Fruit fly (Drosophila melanogaster) whole organism, adult: ENCODE measurements around the gene CG3698.

Experiments used
- CG11617 ChIP-seq: fragments of 200-800 bp; sonication (Bioruptor generic); optimal IDR thresholded peaks from 2 replicates; lab custom pipeline; 2017; ENCODE audit warnings: mild to moderate bottlenecking, missing biosample characterization, missing genetic modification reagents, missing genetic modification characterization
- CG1620 ChIP-seq: fragments of 200-800 bp; sonication (Bioruptor generic); optimal IDR thresholded peaks from 2 replicates; lab custom pipeline; 2016; ENCODE audit warnings: missing biosample characterization, missing genetic modification characterization
- CG33017 ChIP-seq: fragments of 200-800 bp; sonication (Bioruptor generic); optimal IDR thresholded peaks from 2 replicates; lab custom pipeline; 2018; ENCODE audit warnings: missing biosample characterization, mild to moderate bottlenecking, missing genetic modification characterization, moderate library complexity
- CG5204 ChIP-seq: fragments of 200-800 bp; sonication (Bioruptor generic); optimal IDR thresholded peaks from 2 replicates; lab custom pipeline; 2016; ENCODE audit warnings: missing biosample characterization, missing genetic modification characterization
- CG7045 ChIP-seq: fragments of 200-800 bp; sonication (Bioruptor generic); optimal IDR thresholded peaks from 2 replicates; lab custom pipeline; 2017; ENCODE audit warnings: missing biosample characterization, mild to moderate bottlenecking, missing genetic modification characterization
- CG7101 ChIP-seq: fragments of 200-800 bp; sonication (Bioruptor generic); optimal IDR thresholded peaks from 2 replicates; lab custom pipeline; 2018; ENCODE audit warnings: missing biosample characterization, mild to moderate bottlenecking, missing genetic modification characterization, moderate library complexity
- Clk ChIP-seq: fragments of 200-800 bp; sonication (Bioruptor generic); optimal IDR thresholded peaks from 2 replicates; lab custom pipeline; 2017; ENCODE audit warnings: missing biosample characterization, missing genetic modification characterization
- Hr96 ChIP-seq: fragments of 200-800 bp; sonication (Bioruptor generic); optimal IDR thresholded peaks from 2 replicates; lab custom pipeline; 2016; ENCODE audit warnings: missing biosample characterization, missing genetic modification characterization
- Mnt ChIP-seq: fragments of 200-800 bp; sonication (Bioruptor generic); optimal IDR thresholded peaks from 2 replicates; lab custom pipeline; 2016; ENCODE audit warnings: missing biosample characterization, mild to moderate bottlenecking, missing genetic modification characterization
- bab1 ChIP-seq: fragments of 200-800 bp; sonication (Bioruptor generic); optimal IDR thresholded peaks from 3 replicates; lab custom pipeline; 2019; ENCODE audit warnings: missing biosample characterization, mild to moderate bottlenecking, missing genetic modification characterization, moderate library complexity
- cic ChIP-seq: fragments of 200-800 bp; sonication (Bioruptor generic); optimal IDR thresholded peaks from 2 replicates; lab custom pipeline; 2017; ENCODE audit warnings: missing biosample characterization, mild to moderate bottlenecking, missing genetic modification characterization, moderate library complexity
- kay ChIP-seq: fragments of 200-800 bp; sonication (Bioruptor generic); peaks from one replicate; lab custom pipeline; 2016; ENCODE audit warnings: missing biosample characterization, missing genetic modification characterization, borderline replicate concordance
- toe ChIP-seq: fragments of 200-800 bp; sonication (Bioruptor generic); optimal IDR thresholded peaks from 2 replicates; lab custom pipeline; 2016; ENCODE audit warnings: missing biosample characterization, missing genetic modification characterization

DNA sequence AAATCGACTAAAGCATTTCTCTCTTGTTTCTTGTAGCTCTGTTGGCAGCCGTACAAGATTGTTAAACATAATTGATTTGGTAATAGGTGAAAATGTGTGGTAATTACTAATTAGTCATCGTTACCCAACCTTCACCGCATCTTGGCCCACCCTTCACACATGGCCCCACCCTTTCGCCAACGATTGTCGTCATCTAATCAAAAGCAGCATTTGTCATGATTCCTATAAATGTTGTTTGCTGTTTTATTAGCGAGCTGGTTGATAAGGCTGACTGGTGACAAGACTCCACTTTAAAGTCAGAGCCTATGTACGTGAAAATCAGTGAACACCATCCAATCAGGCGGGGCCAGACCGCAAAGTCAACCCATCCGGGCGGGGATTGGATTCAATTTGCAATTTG lies 32.2 kb upstream of the CG3698 start:
- TF ChIP-seq CG7045 (GFP tag; lab: Kevin White, UChicago) (no peak), Clk (no peak), kay (GFP tag; lab: Kevin White, UChicago) (no peak), Mnt (no peak), CG33017 (tag; lab: Kevin White, UChicago) (peak; percentile 17), Hr96 (GFP tag; lab: Kevin White, UChicago) (no peak), toe (GFP tag; lab: Kevin White, UChicago) (no peak), CG5204 (no peak), CG1620 (GFP tag; lab: Kevin White, UChicago) (no peak), CG7101 (tag; lab: Kevin White, UChicago) (no peak), cic (peak; percentile 29), CG11617 (GFP tag; lab: Kevin White, UChicago) (no peak), bab1 (GFP tag; lab: Kevin White, UChicago) (no peak)
